Worm (Caenorhabditis elegans): ENCODE measurements around the gene aak-1.

The aak-1 gene

DNA sequence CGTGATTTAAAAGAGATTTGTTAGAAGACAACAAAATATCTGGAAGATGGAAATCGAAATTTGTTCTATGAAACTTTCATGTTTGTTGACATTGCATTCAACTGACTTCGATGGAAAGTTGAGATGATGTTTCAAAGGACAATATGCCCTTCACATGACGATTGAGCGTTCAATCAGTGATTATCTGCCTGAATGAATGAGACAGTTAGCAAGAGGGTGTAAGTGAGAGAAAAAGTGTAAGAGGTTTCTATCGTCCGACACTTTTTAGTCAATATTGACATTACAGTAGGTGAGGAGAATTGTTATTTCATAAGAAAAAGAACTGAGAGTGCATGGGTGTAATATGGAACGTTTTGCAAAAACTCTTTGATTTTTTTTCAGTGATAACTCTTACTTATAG, 27.7 kb downstream of the aak-1 start:
- TF ChIP-seq klf-2 (GFP tag; conservative IDR thresholded peaks at IDR 0.05) (no peak), ztf-29 (GFP tag; IDR thresholded peaks at IDR 0.05) (no peak), T22C8.4 (GFP tag; IDR thresholded peaks at IDR 0.05) (no peak), flt-1 (GFP tag; IDR thresholded peaks at IDR 0.05) (no peak), tab-1 (GFP tag; IDR thresholded peaks at IDR 0.05) (no peak), ref-1 (GFP tag; conservative IDR thresholded peaks at IDR 0.05) (no peak), ztf-23 (GFP tag; IDR thresholded peaks at IDR 0.05) (no peak), med-1 (GFP tag; optimal IDR thresholded peaks at IDR 0.05; ENCODE audit: insufficient read depth) (no peak), cog-1 (tag; optimal IDR thresholded peaks at IDR 0.05) (no peak)

DNA sequence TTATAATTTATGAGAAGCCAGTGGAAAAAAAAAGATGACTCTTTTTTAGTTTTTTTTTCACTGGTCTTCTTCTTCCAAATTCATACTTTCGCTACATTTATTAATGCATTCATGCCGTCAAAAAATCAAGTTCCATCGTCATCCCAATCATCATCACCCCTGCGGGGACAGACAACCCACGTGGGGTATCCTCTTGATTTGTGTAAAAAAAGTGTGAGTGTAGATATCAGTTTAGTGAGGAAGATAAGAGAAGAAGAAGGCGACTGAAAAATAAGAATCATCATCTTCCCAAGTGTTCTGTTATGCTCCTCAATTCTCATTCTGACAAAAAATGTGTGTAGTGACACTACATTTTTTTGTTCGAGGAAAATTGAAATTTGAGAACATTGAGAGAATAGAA, 28.9 kb downstream of the aak-1 start:
- TF ChIP-seq flt-1 (GFP tag; IDR thresholded peaks at IDR 0.05) (no peak), cog-1 (tag; optimal IDR thresholded peaks at IDR 0.05) (no peak), T22C8.4 (GFP tag; IDR thresholded peaks at IDR 0.05) (no peak), ztf-23 (GFP tag; IDR thresholded peaks at IDR 0.05) (no peak), ref-1 (GFP tag; conservative IDR thresholded peaks at IDR 0.05) (no peak), klf-2 (GFP tag; conservative IDR thresholded peaks at IDR 0.05) (no peak), tab-1 (GFP tag; IDR thresholded peaks at IDR 0.05) (no peak), ztf-29 (GFP tag; IDR thresholded peaks at IDR 0.05) (no peak), med-1 (GFP tag; optimal IDR thresholded peaks at IDR 0.05; ENCODE audit: insufficient read depth) (no peak)

DNA sequence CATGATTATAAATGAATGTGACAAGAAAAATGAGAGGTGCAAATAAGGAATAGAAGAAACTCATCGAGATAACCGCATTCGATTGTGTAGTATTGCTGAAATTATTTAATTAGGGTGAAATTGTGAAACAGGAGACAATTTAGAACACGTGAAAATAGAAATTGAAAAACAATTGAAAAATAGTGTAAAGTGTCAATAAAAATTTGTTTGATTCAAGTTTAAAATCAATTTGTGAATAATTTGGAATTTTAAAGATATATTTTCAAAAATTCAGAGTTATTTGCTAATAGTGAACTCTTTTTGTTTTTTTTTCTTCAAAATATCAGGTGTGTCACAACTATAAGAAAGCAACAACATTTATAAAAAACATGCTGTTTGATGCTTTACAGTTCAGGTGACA, 29.6 kb downstream of the aak-1 start, which contains the start of gene ZK370.4:
Gene ZK370.4 (minus strand): TSS at position 101 of the 400 bp plus-strand sequence.
- TF ChIP-seq flt-1 (GFP tag; IDR thresholded peaks at IDR 0.05) (no peak), klf-2 (GFP tag; conservative IDR thresholded peaks at IDR 0.05) (no peak), ztf-23 (GFP tag; IDR thresholded peaks at IDR 0.05) (no peak), ztf-29 (GFP tag; IDR thresholded peaks at IDR 0.05) (no peak), cog-1 (tag; optimal IDR thresholded peaks at IDR 0.05) (no peak), med-1 (GFP tag; optimal IDR thresholded peaks at IDR 0.05; ENCODE audit: insufficient read depth) (no peak), T22C8.4 (GFP tag; IDR thresholded peaks at IDR 0.05) (no peak), tab-1 (GFP tag; IDR thresholded peaks at IDR 0.05) (no peak), ref-1 (GFP tag; conservative IDR thresholded peaks at IDR 0.05) (no peak)

DNA sequence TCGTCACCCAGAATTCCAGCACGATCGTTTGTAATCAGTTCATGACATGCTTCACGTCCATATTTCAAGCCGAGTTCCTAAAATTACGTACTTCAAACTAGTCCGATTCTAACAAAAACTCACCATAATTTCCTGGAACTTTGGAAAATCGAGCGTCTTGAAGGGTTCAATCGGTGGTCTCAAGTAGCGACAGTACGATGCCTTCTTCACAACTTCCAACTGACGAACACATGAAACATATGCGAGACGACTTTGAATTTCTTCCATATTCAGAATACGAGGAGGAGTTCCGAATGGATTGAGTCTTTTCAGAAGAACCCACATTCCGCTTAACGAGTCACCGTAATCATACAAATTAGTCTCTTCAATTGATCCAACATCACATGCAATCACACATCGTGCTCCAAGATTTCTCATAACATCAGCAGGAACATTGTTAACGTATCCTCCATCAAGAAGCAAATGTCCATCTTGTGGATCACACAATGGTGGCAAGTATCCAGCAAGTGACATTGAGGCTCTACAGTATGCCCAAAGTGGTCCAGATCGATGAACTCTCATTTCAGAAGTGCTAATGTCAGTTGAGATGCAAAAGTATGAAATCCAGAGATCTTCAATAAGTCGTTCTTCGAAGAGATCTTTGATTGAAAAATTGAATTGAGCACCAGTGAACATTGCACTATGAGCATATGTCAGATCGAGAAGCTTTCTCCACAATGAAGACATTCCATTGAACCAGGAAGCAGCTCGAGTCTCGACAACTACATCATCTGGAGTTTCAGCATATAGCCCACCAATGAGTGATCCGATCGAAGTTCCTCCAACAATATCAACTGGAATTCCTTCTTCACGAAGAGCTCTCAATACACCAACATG, 34.6 kb downstream of the aak-1 start:
- no peak for TF ChIP-seq ref-1 (GFP tag; conservative IDR thresholded peaks at IDR 0.05)
- TF ChIP-seq klf-2 (GFP tag; conservative IDR thresholded peaks at IDR 0.05), result no peak
- no peak for TF ChIP-seq ztf-29 (GFP tag; IDR thresholded peaks at IDR 0.05)
- no peak for TF ChIP-seq tab-1 (GFP tag; IDR thresholded peaks at IDR 0.05)
- no peak for TF ChIP-seq T22C8.4 (GFP tag; IDR thresholded peaks at IDR 0.05)

DNA sequence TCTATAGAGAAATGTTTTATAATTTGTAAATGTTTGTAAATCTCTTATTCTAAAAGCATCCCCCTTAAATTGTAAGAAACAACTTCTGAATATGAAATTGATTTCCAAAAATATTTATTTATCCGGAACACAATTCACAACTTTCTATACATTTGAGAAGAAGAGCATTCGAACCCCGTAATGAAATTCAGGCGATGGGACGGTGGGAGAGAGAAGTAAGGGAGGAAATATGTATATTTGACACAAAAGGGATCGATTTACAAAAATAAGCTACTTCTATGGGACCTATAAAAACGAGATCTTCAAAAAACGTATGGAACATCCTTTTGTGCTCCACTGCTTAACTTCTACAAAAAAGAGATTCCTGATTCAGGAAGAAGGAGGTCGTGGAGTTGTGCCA, 35.7 kb downstream of the aak-1 start:
- no peak for TF ChIP-seq T22C8.4 (GFP tag; IDR thresholded peaks at IDR 0.05)
- no peak for TF ChIP-seq tab-1 (GFP tag; IDR thresholded peaks at IDR 0.05)
- no peak for TF ChIP-seq ztf-29 (GFP tag; IDR thresholded peaks at IDR 0.05)
- no peak for TF ChIP-seq flt-1 (GFP tag; IDR thresholded peaks at IDR 0.05)
- TF ChIP-seq ref-1 (GFP tag; conservative IDR thresholded peaks at IDR 0.05), result no peak
- no peak for TF ChIP-seq klf-2 (GFP tag; conservative IDR thresholded peaks at IDR 0.05)
- no peak for TF ChIP-seq cog-1 (tag; optimal IDR thresholded peaks at IDR 0.05)

DNA sequence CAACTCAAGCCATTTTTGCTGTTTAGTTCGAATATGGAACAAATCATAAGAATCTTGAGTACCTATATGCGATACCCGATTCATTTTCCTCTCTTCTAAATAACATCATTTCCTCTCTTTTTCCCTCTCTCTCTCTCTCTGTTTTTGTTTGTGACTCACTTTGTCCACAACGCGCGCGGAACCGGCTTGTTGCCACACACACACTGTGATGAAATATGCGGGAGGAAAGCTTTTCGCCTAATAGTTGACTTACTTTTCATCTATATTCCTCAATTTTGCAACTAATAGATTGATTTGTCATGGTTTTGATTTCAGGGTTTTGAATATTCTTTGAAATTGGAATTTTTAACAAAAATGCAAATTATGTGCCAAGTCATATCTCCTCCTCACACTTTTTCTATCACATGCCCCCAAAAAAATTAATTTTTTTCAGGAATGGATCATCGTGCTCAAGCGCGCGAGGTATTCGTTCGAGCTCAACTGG, 41.1 kb downstream of the aak-1 start, which contains the start of gene hipr-1:
Gene hipr-1 (plus strand): TSS at position 434 of the 484 bp plus-strand sequence.
- TF ChIP-seq flt-1 (GFP tag; IDR thresholded peaks at IDR 0.05) (no peak), cog-1 (tag; optimal IDR thresholded peaks at IDR 0.05) (no peak), T22C8.4 (GFP tag; IDR thresholded peaks at IDR 0.05) (no peak), med-1 (GFP tag; optimal IDR thresholded peaks at IDR 0.05; ENCODE audit: insufficient read depth) (no peak), ref-1 (GFP tag; conservative IDR thresholded peaks at IDR 0.05) (no peak), klf-2 (GFP tag; conservative IDR thresholded peaks at IDR 0.05) (no peak), tab-1 (GFP tag; IDR thresholded peaks at IDR 0.05) (no peak), ztf-23 (GFP tag; IDR thresholded peaks at IDR 0.05) (no peak)

DNA sequence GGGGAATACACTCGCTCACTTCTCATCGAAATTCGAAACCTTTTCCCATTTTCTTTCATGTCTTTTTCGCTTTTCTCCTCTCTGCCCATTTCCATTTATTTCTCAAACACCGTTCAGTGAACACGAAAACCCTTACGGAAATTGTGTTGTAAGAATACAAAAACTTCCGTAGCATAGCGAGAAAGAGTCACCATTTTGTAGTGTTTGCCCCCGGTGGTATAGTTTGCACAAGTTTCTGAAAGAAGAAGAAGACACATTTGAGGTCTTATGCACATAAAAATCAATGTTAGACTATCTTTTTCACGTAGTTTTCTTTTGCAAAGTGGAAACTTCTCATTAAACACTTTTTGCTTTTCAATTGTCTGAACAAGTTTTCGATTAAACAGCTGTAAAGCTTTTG, 41.8 kb downstream of the aak-1 start:
- TF ChIP-seq klf-2 (GFP tag; conservative IDR thresholded peaks at IDR 0.05), result no peak
- TF ChIP-seq med-1 (GFP tag; optimal IDR thresholded peaks at IDR 0.05; ENCODE audit: insufficient read depth), result no peak
- no peak for TF ChIP-seq ref-1 (GFP tag; conservative IDR thresholded peaks at IDR 0.05)
- TF ChIP-seq cog-1 (tag; optimal IDR thresholded peaks at IDR 0.05), result no peak
- no peak for TF ChIP-seq ztf-23 (GFP tag; IDR thresholded peaks at IDR 0.05)
- no peak for TF ChIP-seq ztf-29 (GFP tag; IDR thresholded peaks at IDR 0.05)
- no peak for TF ChIP-seq T22C8.4 (GFP tag; IDR thresholded peaks at IDR 0.05)
- no peak for TF ChIP-seq flt-1 (GFP tag; IDR thresholded peaks at IDR 0.05)
- TF ChIP-seq tab-1 (GFP tag; IDR thresholded peaks at IDR 0.05), result no peak

DNA sequence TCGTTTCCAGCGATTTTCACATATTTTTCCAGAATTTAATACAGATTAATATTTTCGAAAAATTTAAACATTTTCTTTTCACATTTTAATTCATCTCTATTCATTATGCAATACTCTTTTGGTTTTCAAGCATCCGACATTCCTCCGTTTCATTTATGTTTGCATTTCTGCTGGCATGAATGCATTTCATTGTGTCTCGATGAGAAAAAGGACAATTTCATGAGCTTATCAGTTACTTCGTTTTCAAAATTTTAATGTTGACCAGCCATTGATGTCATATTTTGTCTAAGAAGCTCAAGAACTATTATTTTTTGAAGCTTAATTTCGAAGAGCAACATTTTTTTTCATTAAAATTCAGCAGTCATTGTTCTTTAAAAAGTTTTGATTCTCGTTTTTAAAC, 42.3 kb downstream of the aak-1 start:
- no peak for TF ChIP-seq flt-1 (GFP tag; IDR thresholded peaks at IDR 0.05)
- TF ChIP-seq cog-1 (tag; optimal IDR thresholded peaks at IDR 0.05), result no peak
- TF ChIP-seq ztf-29 (GFP tag; IDR thresholded peaks at IDR 0.05), result no peak
- TF ChIP-seq klf-2 (GFP tag; conservative IDR thresholded peaks at IDR 0.05), result no peak

DNA sequence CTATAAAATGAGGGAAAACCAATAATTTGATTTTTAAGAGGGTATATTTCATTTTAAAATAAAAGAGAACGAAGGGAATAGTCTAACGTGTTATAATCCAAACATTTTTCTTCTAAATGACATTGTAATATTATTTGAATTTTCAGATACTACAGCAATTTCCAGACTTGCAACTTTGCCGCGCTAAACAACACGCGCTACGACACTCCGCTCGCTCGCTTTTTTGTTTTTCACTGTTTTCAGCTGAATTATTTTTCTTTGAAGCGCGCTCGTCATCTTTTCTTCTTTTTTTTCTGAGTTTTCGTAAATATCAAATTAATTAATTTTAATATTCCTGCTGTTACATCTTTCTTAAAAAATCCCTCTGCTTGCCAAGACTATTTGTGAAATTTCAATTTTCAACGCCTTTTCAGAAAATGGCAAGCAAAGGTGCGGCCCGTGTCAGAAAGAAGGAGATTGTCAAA, 43.6 kb downstream of the aak-1 start, which contains the start of gene mrpl-11:
Gene mrpl-11 (plus strand): TSS at position 414 of the 464 bp plus-strand sequence.
- TF ChIP-seq flt-1 (GFP tag; IDR thresholded peaks at IDR 0.05) (no peak), T22C8.4 (GFP tag; IDR thresholded peaks at IDR 0.05) (no peak), ztf-23 (GFP tag; IDR thresholded peaks at IDR 0.05) (no peak), cog-1 (tag; optimal IDR thresholded peaks at IDR 0.05) (no peak), ztf-29 (GFP tag; IDR thresholded peaks at IDR 0.05) (no peak), med-1 (GFP tag; optimal IDR thresholded peaks at IDR 0.05; ENCODE audit: insufficient read depth) (no peak), ref-1 (GFP tag; conservative IDR thresholded peaks at IDR 0.05) (no peak), tab-1 (GFP tag; IDR thresholded peaks at IDR 0.05) (no peak), klf-2 (GFP tag; conservative IDR thresholded peaks at IDR 0.05) (no peak)
